Fruit fly (Drosophila melanogaster): ENCODE measurements around the gene mRpS30.

- TF ChIP-seq CG8478 (optimal IDR thresholded peaks at IDR 0.05) (no peak), usp (GFP tag; optimal IDR thresholded peaks at IDR 0.05) (no peak), EcR (GFP tag; optimal IDR thresholded peaks at IDR 0.05) (no peak), pan (optimal IDR thresholded peaks at IDR 0.05) (no peak), psq (optimal IDR thresholded peaks at IDR 0.05) (no peak), Dll (optimal IDR thresholded peaks at IDR 0.05) (no peak)
These were observed 39.8 kb upstream of the mRpS30 start, which contains the start of the genes CG8944 and CCT6 for dm6 chrX:15745905-15746681.
